Worm (Caenorhabditis elegans): ENCODE data around the gene R01H2.4.

DNA sequence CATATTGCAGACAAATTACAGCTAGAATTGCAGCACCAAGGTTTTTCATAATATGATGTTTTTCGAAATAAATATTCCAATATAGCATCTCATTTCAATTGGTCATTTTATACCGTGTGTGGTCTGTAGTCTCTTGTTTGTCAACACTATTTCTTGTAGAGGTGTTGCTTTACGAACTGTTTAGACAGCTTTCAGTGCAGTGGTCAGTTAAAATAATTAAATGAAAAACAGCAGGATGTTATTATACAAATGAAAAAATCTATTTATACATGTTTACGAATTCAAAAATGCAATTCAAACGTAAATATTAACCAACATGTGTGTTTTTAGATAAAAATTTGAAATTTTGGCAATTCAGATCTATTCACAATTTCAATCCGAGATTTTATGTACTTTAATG, 47.7 kb upstream of the R01H2.4 start, which contains the start of gene B0280.7:
- TF ChIP-seq blmp-1 (tag; optimal IDR thresholded peaks at IDR 0.05) (no peak), nhr-237 (tag; optimal IDR thresholded peaks at IDR 0.05) (no peak), nhr-76 (tag; optimal IDR thresholded peaks at IDR 0.05) (no peak), pha-4 (tag; optimal IDR thresholded peaks at IDR 0.05) (no peak), snpc-4 (tag; optimal IDR thresholded peaks at IDR 0.05) (no peak), nhr-28 (tag; optimal IDR thresholded peaks at IDR 0.05) (no peak), unc-62 (GFP tag; optimal IDR thresholded peaks at IDR 0.05) (no peak), lsy-2 (tag; optimal IDR thresholded peaks at IDR 0.05) (no peak), ceh-43 (GFP tag; optimal IDR thresholded peaks at IDR 0.05) (no peak), unc-39 (tag; optimal IDR thresholded peaks at IDR 0.05) (no peak), elt-1 (tag; optimal IDR thresholded peaks at IDR 0.05; ENCODE audit: borderline replicate concordance, insufficient read depth) (no peak)

Data from whole organism, mixed stage, embryonic.